Fruit fly (Drosophila melanogaster): Measurements from ENCODE around the gene pcx.

DNA sequence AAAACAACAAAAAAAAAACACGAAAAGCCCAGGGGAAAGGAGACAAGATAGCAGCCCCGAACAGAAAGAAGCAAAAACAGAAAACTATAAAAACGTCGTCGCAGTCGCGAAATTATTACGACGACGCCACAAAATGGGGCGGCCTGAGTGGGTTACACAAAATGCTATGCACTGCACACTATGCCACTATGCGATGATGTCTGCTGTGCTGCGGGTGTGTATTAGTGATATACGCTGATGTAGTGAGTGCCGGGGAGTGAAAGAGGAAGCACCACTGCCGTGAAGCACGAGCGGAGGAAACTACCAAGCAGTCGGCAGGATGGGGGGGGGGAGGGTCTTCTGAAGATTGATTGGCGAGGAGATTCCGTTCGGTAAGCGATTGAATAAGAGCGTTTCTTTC lies 61.9 kb downstream of the pcx start:
- TF ChIP-seq HLH54F (GFP tag; optimal IDR thresholded peaks at IDR 0.05) (no peak), Hey (tag; optimal IDR thresholded peaks at IDR 0.05) (no peak), lab (GFP tag; optimal IDR thresholded peaks at IDR 0.05) (no peak), CG3838 (GFP tag; optimal IDR thresholded peaks at IDR 0.05) (no peak), CG43689 (GFP tag; IDR thresholded peaks at IDR 0.05) (no peak), pan (optimal IDR thresholded peaks at IDR 0.05) (no peak), pan (GFP tag; optimal IDR thresholded peaks at IDR 0.05 in 1 of 2, IDR thresholded peaks at IDR 0.05 in 1 of 2) (no peak), sisA (GFP tag; IDR thresholded peaks at IDR 0.05) (no peak), CG1529 (GFP tag; optimal IDR thresholded peaks at IDR 0.05) (no peak), Hr3 (GFP tag; optimal IDR thresholded peaks at IDR 0.05) (no peak)
